Worm (Caenorhabditis elegans) whole organism, L4 larva: Measurements from ENCODE around the gene R02D5.24.
A peak's percentile ranks its signal among the peaks of the same experiment; 100 is the strongest.

Source experiments
- Y48G9A.11 ChIP-seq: fragments of 200-800 bp; sonication (Bioruptor generic); IDR thresholded peaks from 2 replicates; pipeline ENCODE4 v1.3.6; 2022; ENCODE audit warnings: missing genetic modification reagents, missing genetic modification characterization, missing compliant biosample characterization
- ZK546.5 ChIP-seq, 2 experiments: sonication (generic microtip); optimal IDR thresholded peaks; 2 replicates each; lab custom pipeline; 2017; ENCODE audit warnings: missing biosample characterization in 2 of 2, missing genetic modification characterization in 2 of 2
- aha-1 ChIP-seq: fragments of 150-350 bp; peaks from one replicate; lab custom pipeline; 2014; ENCODE audit warnings: missing biosample characterization, missing genetic modification characterization
- ceh-20 ChIP-seq: fragments of 200-800 bp; sonication (Bioruptor generic); IDR thresholded peaks from 2 replicates; pipeline ENCODE4 v1.3.6; 2022; ENCODE audit warnings: missing genetic modification reagents, missing genetic modification characterization, missing compliant biosample characterization
- ceh-28 ChIP-seq: fragments of 150-350 bp; optimal IDR thresholded peaks from 2 replicates; lab custom pipeline; 2014; ENCODE audit warnings: missing biosample characterization, missing genetic modification reagents, missing genetic modification characterization
- ceh-44 ChIP-seq: fragments of 200-800 bp; sonication (Bioruptor generic); IDR thresholded peaks from 2 replicates; pipeline ENCODE4 v1.3.6; 2022; ENCODE audit warnings: missing genetic modification reagents, missing genetic modification characterization, missing compliant biosample characterization
- ceh-82 ChIP-seq: sonication (generic microtip); optimal IDR thresholded peaks from 2 replicates; lab custom pipeline; 2017; ENCODE audit warnings: missing biosample characterization, missing genetic modification characterization
- ces-1 ChIP-seq: fragments of 150-350 bp; sonication (generic microtip); optimal IDR thresholded peaks from 4 replicates; lab custom pipeline; 2014; ENCODE audit warnings: missing biosample characterization, missing genetic modification reagents, missing genetic modification characterization
- ctbp-1 ChIP-seq: fragments of 200-800 bp; sonication (Bioruptor generic); IDR thresholded peaks from 2 replicates; pipeline ENCODE4 v1.3.6; 2022; ENCODE audit warnings: missing genetic modification reagents, missing genetic modification characterization, missing compliant biosample characterization
- dmd-6 ChIP-seq: fragments of 200-800 bp; sonication (Bioruptor generic); IDR thresholded peaks from 2 replicates; pipeline ENCODE4 v1.3.6; 2022; ENCODE audit warnings: missing genetic modification reagents, missing genetic modification characterization, missing compliant biosample characterization
- dmd-8 ChIP-seq: fragments of 200-800 bp; sonication (Bioruptor generic); IDR thresholded peaks from 2 replicates; pipeline ENCODE4 v1.3.6; 2022; ENCODE audit warnings: missing genetic modification characterization, missing compliant biosample characterization
- egl-27 ChIP-seq: sonication (generic microtip); optimal IDR thresholded peaks from 3 replicates; lab custom pipeline; 2017; ENCODE audit warnings: missing biosample characterization, missing genetic modification reagents, missing genetic modification characterization
- egl-43 ChIP-seq: fragments of 200-800 bp; sonication (Bioruptor generic); IDR thresholded peaks from 2 replicates; pipeline ENCODE4 v1.3.6; 2022; ENCODE audit warnings: missing genetic modification reagents, missing genetic modification characterization, missing compliant biosample characterization
- gei-8 ChIP-seq: fragments of 200-800 bp; sonication (Bioruptor generic); optimal IDR thresholded peaks from 2 replicates; lab custom pipeline; 2018; ENCODE audit warnings: mild to moderate bottlenecking, missing genetic modification characterization, missing compliant biosample characterization
- hif-1 ChIP-seq, 2 experiments: sonication (generic microtip); optimal IDR thresholded peaks; 2 replicates each; lab custom pipeline; 2016 to 2017; ENCODE audit warnings: missing compliant biosample characterization in 2 of 2, missing genetic modification characterization in 2 of 2, missing genetic modification reagents in 2 of 2, missing genotype in 2 of 2, mild to moderate bottlenecking in 1 of 2
- hlh-11 ChIP-seq: fragments of 200-800 bp; sonication (Bioruptor generic); optimal IDR thresholded peaks from 2 replicates; lab custom pipeline; 2018; ENCODE audit warnings: mild to moderate bottlenecking, missing genetic modification characterization, missing compliant biosample characterization
- hmg-1.1 ChIP-seq: fragments of 200-800 bp; sonication (Bioruptor generic); IDR thresholded peaks from 2 replicates; pipeline ENCODE4 v1.3.6; 2022; ENCODE audit warnings: missing genetic modification reagents, missing genetic modification characterization, missing compliant biosample characterization
- jun-1 ChIP-seq: fragments of 150-350 bp; optimal IDR thresholded peaks from 2 replicates; lab custom pipeline; 2014; ENCODE audit warnings: missing biosample characterization, missing genetic modification reagents, missing genetic modification characterization
- lin-38 ChIP-seq: fragments of 200-800 bp; sonication (Bioruptor generic); IDR thresholded peaks from 2 replicates; pipeline ENCODE4 v1.3.6; 2022; ENCODE audit warnings: missing genetic modification reagents, missing genetic modification characterization, missing compliant biosample characterization
- lin-39 ChIP-seq: fragments of 150-350 bp; optimal IDR thresholded peaks from 2 replicates; lab custom pipeline; 2014; ENCODE audit warnings: missing biosample characterization, missing genetic modification reagents, missing genetic modification characterization
- mep-1 ChIP-seq: fragments of 150-350 bp; sonication (generic microtip); optimal IDR thresholded peaks from 3 replicates; lab custom pipeline; 2014; ENCODE audit warnings: missing biosample characterization, missing genetic modification characterization
- mxl-3 ChIP-seq: fragments of 200-800 bp; sonication (Bioruptor generic); optimal IDR thresholded peaks from 2 replicates; lab custom pipeline; 2018; ENCODE audit warnings: mild to moderate bottlenecking, missing genetic modification characterization, missing compliant biosample characterization
- nhr-10 ChIP-seq: fragments of 150-350 bp; optimal IDR thresholded peaks from 2 replicates; lab custom pipeline; 2014; ENCODE audit warnings: missing biosample characterization, missing genetic modification characterization
- nhr-11 ChIP-seq: fragments of 150-350 bp; optimal IDR thresholded peaks from 2 replicates; lab custom pipeline; 2014; ENCODE audit warnings: missing biosample characterization, missing genetic modification characterization
- nhr-28 ChIP-seq: fragments of 150-350 bp; optimal IDR thresholded peaks from 2 replicates; lab custom pipeline; 2014; ENCODE audit warnings: missing biosample characterization, missing genetic modification characterization
- nhr-42 ChIP-seq: fragments of 200-800 bp; sonication (Bioruptor generic); IDR thresholded peaks from 2 replicates; pipeline ENCODE4 v1.3.6; 2022; ENCODE audit warnings: missing genetic modification characterization, missing compliant biosample characterization
- nhr-48 ChIP-seq: sonication (generic microtip); optimal IDR thresholded peaks from 2 replicates; lab custom pipeline; 2016; ENCODE audit warnings: mild to moderate bottlenecking, missing genetic modification characterization, missing compliant biosample characterization
- rbr-2 ChIP-seq: sonication (generic microtip); optimal IDR thresholded peaks from 2 replicates; lab custom pipeline; 2016; ENCODE audit warnings: missing genotype, missing genetic modification characterization, missing compliant biosample characterization
- saeg-2 ChIP-seq: fragments of 200-800 bp; sonication (Bioruptor generic); IDR thresholded peaks from 2 replicates; pipeline ENCODE4 v1.3.6; 2022; ENCODE audit warnings: missing genetic modification reagents, missing genetic modification characterization, missing compliant biosample characterization
- skn-1 ChIP-seq: fragments of 150-350 bp; optimal IDR thresholded peaks from 2 replicates; lab custom pipeline; 2014; ENCODE audit warnings: missing biosample characterization, missing genetic modification characterization
- snpc-1.2 ChIP-seq: fragments of 200-800 bp; sonication (Bioruptor generic); IDR thresholded peaks from 2 replicates; pipeline ENCODE4 v1.3.6; 2022; ENCODE audit warnings: missing genetic modification reagents, missing genetic modification characterization, missing compliant biosample characterization
- spr-3 ChIP-seq: fragments of 200-800 bp; sonication (Bioruptor generic); optimal IDR thresholded peaks from 2 replicates; lab custom pipeline; 2018; ENCODE audit warnings: mild to moderate bottlenecking, missing genetic modification characterization, missing compliant biosample characterization
- unc-130 ChIP-seq: sonication (generic microtip); optimal IDR thresholded peaks from 2 replicates; lab custom pipeline; 2016; ENCODE audit warnings: missing genetic modification reagents, missing genetic modification characterization, missing compliant biosample characterization
- unc-62 ChIP-seq, 3 experiments: fragments of 150-350 bp in 1 of 3; sonication (generic microtip); optimal IDR thresholded peaks in 2 of 3; peaks in 1 of 3; 1 replicate in 1 of 3; 2 replicates in 2 of 3; lab custom pipeline; 2014 to 2017; ENCODE audit warnings: missing biosample characterization in 3 of 3, missing genetic modification characterization in 3 of 3, missing genetic modification reagents in 3 of 3, missing genotype in 1 of 3
- vab-7 ChIP-seq: fragments of 200-800 bp; sonication (Bioruptor generic); IDR thresholded peaks from 2 replicates; pipeline ENCODE4 v1.3.6; 2022; ENCODE audit warnings: missing genetic modification reagents, missing genetic modification characterization, missing compliant biosample characterization
- zfp-3 ChIP-seq: fragments of 200-800 bp; sonication (Bioruptor generic); conservative IDR thresholded peaks from 2 replicates; pipeline ENCODE4 v1.3.6; 2022; ENCODE audit warnings: missing genetic modification reagents, missing genetic modification characterization, missing compliant biosample characterization

The R02D5.24 gene

ce11 chrV:14468196-14468874 is 32.8 kb upstream of the R02D5.24 start, which contains the start of gene srz-97 (continued):
- TF ChIP-seq unc-62 (GFP tag; optimal IDR thresholded peaks at IDR 0.05 in 1 of 2; lab: Kevin White, UChicago) (peak in 1 of 2 experiments; percentile 24), unc-62 (tag; optimal IDR thresholded peaks at IDR 0.05; lab: Kevin White, UChicago) (no peak), nhr-28 (tag; lab: Kevin White, UChicago) (no peak), snpc-1.2 (GFP tag; lab: Robert Waterston, UW) (peak; percentile 85), jun-1 (tag; lab: Kevin White, UChicago) (no peak), rbr-2 (tag; lab: Kevin White, UChicago) (peak; percentile 35), gei-8 (GFP tag; lab: Kevin White, UChicago) (no peak), nhr-48 (tag; lab: Kevin White, UChicago) (peak; percentile 56), egl-43 (GFP tag; lab: Robert Waterston, UW) (peak; percentile 77), ctbp-1 (peak; percentile 33; the same call in 1 of the 2 replicates), spr-3 (GFP tag; lab: Kevin White, UChicago) (no peak), dmd-6 (GFP tag; lab: Robert Waterston, UW) (peak; percentile 37), saeg-2 (GFP tag; lab: Robert Waterston, UW) (no peak), mep-1 (tag; lab: Kevin White, UChicago) (no peak), lin-38 (GFP tag; lab: Robert Waterston, UW) (no peak), ceh-44 (GFP tag; lab: Robert Waterston, UW) (0 out of 2 replicates have a peak, but pooled peaks have one; percentile 58), zfp-3 (no peak), hmg-1.1 (peak; percentile 61; the same call in 1 of the 2 replicates), nhr-10 (tag; lab: Kevin White, UChicago) (no peak), skn-1 (tag; lab: Kevin White, UChicago) (no peak), nhr-11 (no peak), ceh-82 (tag; lab: Kevin White, UChicago) (no peak), aha-1 (tag; lab: Kevin White, UChicago) (peak; percentile 82), hlh-11 (tag; lab: Kevin White, UChicago) (peak; percentile 77), Y48G9A.11 (GFP tag; lab: Robert Waterston, UW) (no peak), lin-39 (tag; lab: Kevin White, UChicago) (no peak), vab-7 (GFP tag; lab: Robert Waterston, UW) (no peak), ces-1 (GFP tag; lab: Kevin White, UChicago) (no peak), egl-27 (tag; lab: Kevin White, UChicago) (no peak), hif-1 (tag; optimal IDR thresholded peaks at IDR 0.05; lab: Kevin White, UChicago) (no peak), nhr-42 (GFP tag; lab: Robert Waterston, UW) (peak; percentile 63; the same call in 1 of the 2 replicates), ceh-20 (GFP tag; lab: Robert Waterston, UW) (0 out of 2 replicates have a peak, but pooled peaks have one; percentile 31), dmd-8 (GFP tag; lab: Robert Waterston, UW) (0 out of 2 replicates have a peak, but pooled peaks have one; percentile 64), ceh-28 (tag; lab: Kevin White, UChicago) (no peak), unc-130 (GFP tag; lab: Kevin White, UChicago) (peak; percentile 58)

- TF ChIP-seq mxl-3 (no peak), unc-62 (GFP tag; optimal IDR thresholded peaks at IDR 0.05 in 1 of 2; lab: Kevin White, UChicago) (peak in 1 of 2 experiments; percentile 88), unc-62 (tag; optimal IDR thresholded peaks at IDR 0.05; lab: Kevin White, UChicago) (no peak)
These were observed 32.2 kb upstream of the R02D5.24 start, which contains the start of gene clec-57 for ce11 chrV:14468931-14469330. TSS of gene clec-57 (plus strand) at chrV:14469231.

- TF ChIP-seq ZK546.5 (tag; optimal IDR thresholded peaks at IDR 0.05; lab: Kevin White, UChicago) (no peak), nhr-28 (tag; lab: Kevin White, UChicago) (peak; percentile 37)
These were observed 28.9 kb upstream of the R02D5.24 start, which contains the start of gene clec-227 for ce11 chrV:14472229-14472628. TSS of gene clec-227 (plus strand) at chrV:14472529.
